Fruit fly (Drosophila melanogaster): ENCODE data around the gene dac.
A peak's percentile ranks its signal among the peaks of the same experiment; 100 is the strongest.

dac gene

DNA sequence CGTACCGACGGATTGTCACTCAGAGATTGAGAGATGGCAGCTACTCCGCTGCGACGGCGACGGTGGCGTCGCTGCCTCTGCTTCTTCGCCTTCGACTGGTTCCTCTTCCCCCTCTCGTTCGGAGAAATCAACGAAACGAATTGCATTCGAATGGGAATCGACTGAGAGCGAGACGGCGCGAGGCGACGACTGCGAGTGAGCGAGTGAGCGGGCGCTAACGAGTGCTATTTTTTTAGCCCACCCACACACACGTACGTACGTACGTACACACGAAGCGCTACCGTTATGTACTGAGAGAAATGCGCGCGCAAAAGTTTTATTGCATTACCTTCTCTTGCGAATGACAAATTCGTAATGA, at the start of gene dac (continued):
- TF ChIP-seq CG4404 (GFP tag; IDR thresholded peaks at IDR 0.05): no peak
- TF ChIP-seq z (GFP tag; IDR thresholded peaks at IDR 0.05): peak; percentile 69; the same call in 1 of the 3 replicates
- TF ChIP-seq CG9609 (GFP tag; optimal IDR thresholded peaks at IDR 0.05): no peak
- no peak for TF ChIP-seq CG17568 (GFP tag; optimal IDR thresholded peaks at IDR 0.05)
- no peak for TF ChIP-seq CG3065 (GFP tag; optimal IDR thresholded peaks at IDR 0.05)
- no peak for TF ChIP-seq CG15696 (tag; optimal IDR thresholded peaks at IDR 0.05)
- TF ChIP-seq CG12391 (tag; optimal IDR thresholded peaks at IDR 0.05): no peak
- TF ChIP-seq HmgZ (tag; optimal IDR thresholded peaks at IDR 0.05): no peak
- TF ChIP-seq tll (GFP tag; optimal IDR thresholded peaks at IDR 0.05): no peak
- no peak for TF ChIP-seq CG2116 (GFP tag; optimal IDR thresholded peaks at IDR 0.05)
- TF ChIP-seq gt (GFP tag; IDR thresholded peaks at IDR 0.05): no peak
- TF ChIP-seq CG17802 (tag; optimal IDR thresholded peaks at IDR 0.05): no peak
- no peak for TF ChIP-seq fd64A (GFP tag; optimal IDR thresholded peaks at IDR 0.05)
- TF ChIP-seq hbn (GFP tag; IDR thresholded peaks at IDR 0.05; ENCODE audit: partially characterized antibody): no peak
- TF ChIP-seq Awh (GFP tag; IDR thresholded peaks at IDR 0.05): no peak
- no peak for TF ChIP-seq eyg (GFP tag; optimal IDR thresholded peaks at IDR 0.05)
- no peak for TF ChIP-seq pb (GFP tag; optimal IDR thresholded peaks at IDR 0.05)
- no peak for TF ChIP-seq Mrtf (GFP tag; IDR thresholded peaks at IDR 0.05)
- TF ChIP-seq Nf-YB (GFP tag; optimal IDR thresholded peaks at IDR 0.05): peak; percentile 94
- no peak for TF ChIP-seq CG4730 (GFP tag; IDR thresholded peaks at IDR 0.05)
- TF ChIP-seq CG32767 (GFP tag; IDR thresholded peaks at IDR 0.05): no peak
- TF ChIP-seq Jarid2 (GFP tag; optimal IDR thresholded peaks at IDR 0.05): peak; percentile 33
- TF ChIP-seq chinmo (GFP tag; IDR thresholded peaks at IDR 0.05; ENCODE audit: partially characterized antibody): peak; percentile 49; the same call in 1 of the 4 replicates
- TF ChIP-seq zen2 (GFP tag; IDR thresholded peaks at IDR 0.05; ENCODE audit: partially characterized antibody): no peak
- no peak for TF ChIP-seq ro (GFP tag; IDR thresholded peaks at IDR 0.05)
- no peak for TF ChIP-seq esg (GFP tag; conservative IDR thresholded peaks at IDR 0.05)
- TF ChIP-seq prd (optimal IDR thresholded peaks at IDR 0.05): no peak
- 0 out of 3 replicates have a peak, but pooled peaks have one; percentile 12 for TF ChIP-seq prd (GFP tag; IDR thresholded peaks at IDR 0.05)
- no peak for TF ChIP-seq CG17829 (tag; optimal IDR thresholded peaks at IDR 0.05)
- TF ChIP-seq CG14860 (GFP tag; IDR thresholded peaks at IDR 0.05; ENCODE audit: partially characterized antibody): no peak
- no peak for TF ChIP-seq Lpt (GFP tag; optimal IDR thresholded peaks at IDR 0.05)
- no peak for TF ChIP-seq repo (GFP tag; optimal IDR thresholded peaks at IDR 0.05)
- TF ChIP-seq so (GFP tag; IDR thresholded peaks at IDR 0.05): no peak
- TF ChIP-seq NfI (GFP tag; optimal IDR thresholded peaks at IDR 0.05): no peak
- no peak for TF ChIP-seq CG11723 (GFP tag; optimal IDR thresholded peaks at IDR 0.05)
- peak; percentile 61 for TF ChIP-seq gsb-n (tag; optimal IDR thresholded peaks at IDR 0.05)
- TF ChIP-seq slp2 (GFP tag; optimal IDR thresholded peaks at IDR 0.05): no peak
- no peak for TF ChIP-seq CG12104 (GFP tag; optimal IDR thresholded peaks at IDR 0.05)
- TF ChIP-seq Elba2 (GFP tag; optimal IDR thresholded peaks at IDR 0.05): peak; percentile 11
- no peak for TF ChIP-seq CG8944 (GFP tag; optimal IDR thresholded peaks at IDR 0.05)
- TF ChIP-seq yki (optimal IDR thresholded peaks at IDR 0.05): no peak
- no peak for TF ChIP-seq Gug (GFP tag; IDR thresholded peaks at IDR 0.05)
- TF ChIP-seq Rfx (GFP tag; IDR thresholded peaks at IDR 0.05): 0 out of 2 replicates have a peak, but pooled peaks have one; percentile 5
- TF ChIP-seq tin (GFP tag; optimal IDR thresholded peaks at IDR 0.05): no peak
- TF ChIP-seq E2f1 (GFP tag; IDR thresholded peaks at IDR 0.05): no peak
- TF ChIP-seq CG14667 (GFP tag; IDR thresholded peaks at IDR 0.05): no peak
- no peak for TF ChIP-seq CG16815 (GFP tag; optimal IDR thresholded peaks at IDR 0.05)
- no peak for TF ChIP-seq Neu2 (GFP tag; optimal IDR thresholded peaks at IDR 0.05; ENCODE audit: borderline replicate concordance)
- no peak for TF ChIP-seq Hr3 (GFP tag; optimal IDR thresholded peaks at IDR 0.05)
- TF ChIP-seq odd (GFP tag; optimal IDR thresholded peaks at IDR 0.05): no peak
- TF ChIP-seq zfh1 (GFP tag; IDR thresholded peaks at IDR 0.05): 0 out of 3 replicates have a peak, but pooled peaks have one; percentile 19
- TF ChIP-seq ac (GFP tag; optimal IDR thresholded peaks at IDR 0.05): no peak
- no peak for TF ChIP-seq CG10267 (tag; optimal IDR thresholded peaks at IDR 0.05)

Measured in whole organism, embryonic.